Fruit fly (Drosophila melanogaster): ENCODE data around the gene Ccp84Ad.

Gene Ccp84Ad

DNA sequence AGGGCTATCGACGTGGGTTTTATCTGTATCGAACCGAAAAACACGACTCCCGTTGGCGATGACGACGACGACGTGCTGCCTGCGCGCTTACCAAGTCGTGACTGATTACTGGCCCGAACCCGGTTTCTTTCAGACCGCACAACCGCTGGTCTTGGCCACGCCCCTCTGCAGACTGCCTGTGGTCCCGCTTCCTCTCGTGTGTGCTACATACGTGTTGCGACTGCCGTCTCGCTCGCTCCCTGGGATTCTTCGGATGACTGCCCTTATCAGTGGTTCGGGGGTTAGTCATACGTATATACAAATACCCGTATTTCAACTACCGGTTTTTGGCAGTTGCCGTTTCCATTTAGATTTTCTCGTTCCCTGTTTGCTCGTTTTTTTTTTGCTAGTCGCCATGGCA, 14.1 kb upstream of the Ccp84Ad start, which contains the start of gene lab:
Gene lab (minus strand): TSS at position 111 of the 400 bp plus-strand sequence.
- TF ChIP-seq brk (GFP tag; optimal IDR thresholded peaks at IDR 0.05) (no peak), woc (GFP tag; optimal IDR thresholded peaks at IDR 0.05) (no peak), ey (GFP tag; optimal IDR thresholded peaks at IDR 0.05) (no peak), dl (GFP tag; optimal IDR thresholded peaks at IDR 0.05; ENCODE audit: insufficient read depth in 1 of 2, partially characterized antibody in 2 of 2) (peak; percentile 44 to 52), Jra (GFP tag; optimal IDR thresholded peaks at IDR 0.05) (peak; percentile 61), GATAd (GFP tag; optimal IDR thresholded peaks at IDR 0.05) (peak; percentile 73), Dif (GFP tag; optimal IDR thresholded peaks at IDR 0.05; ENCODE audit: partially characterized antibody) (peak; percentile 84), Vsx2 (GFP tag; optimal IDR thresholded peaks at IDR 0.05; ENCODE audit: partially characterized antibody) (peak; percentile 78), Abd-B (GFP tag; optimal IDR thresholded peaks at IDR 0.05) (no peak), Hnf4 (GFP tag; optimal IDR thresholded peaks at IDR 0.05) (no peak), tai (GFP tag; optimal IDR thresholded peaks at IDR 0.05) (no peak)

DNA sequence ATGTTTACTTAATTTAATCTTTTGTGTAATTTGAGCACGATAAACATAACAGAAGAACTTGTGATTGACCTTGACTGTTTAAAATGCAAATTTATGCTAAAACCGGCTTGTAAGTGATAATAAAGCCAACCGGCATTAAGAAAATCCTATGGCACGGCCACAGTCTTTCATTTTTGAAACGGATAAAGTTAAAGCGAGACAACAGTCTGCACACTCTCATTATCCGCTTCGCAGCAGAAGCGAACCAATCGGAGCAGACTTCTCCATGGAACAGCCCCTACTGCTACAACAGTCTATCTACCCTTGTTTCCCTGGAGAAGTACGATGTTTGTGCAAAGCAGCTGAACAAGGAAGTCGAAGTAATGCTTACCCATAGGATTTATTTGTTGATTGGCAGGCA, 9.4 kb upstream of the Ccp84Ad start:
- TF ChIP-seq Jra (GFP tag; optimal IDR thresholded peaks at IDR 0.05) (no peak), GATAd (GFP tag; optimal IDR thresholded peaks at IDR 0.05) (no peak), CrebA (GFP tag; optimal IDR thresholded peaks at IDR 0.05; ENCODE audit: borderline replicate concordance) (no peak), brk (GFP tag; optimal IDR thresholded peaks at IDR 0.05) (no peak), foxo (GFP tag; optimal IDR thresholded peaks at IDR 0.05) (no peak), rgr (GFP tag; optimal IDR thresholded peaks at IDR 0.05) (no peak), OdsH (GFP tag; optimal IDR thresholded peaks at IDR 0.05) (no peak), Rel (GFP tag; optimal IDR thresholded peaks at IDR 0.05) (no peak), Rel (tag; optimal IDR thresholded peaks at IDR 0.05) (no peak), Hnf4 (GFP tag; optimal IDR thresholded peaks at IDR 0.05) (no peak)

DNA sequence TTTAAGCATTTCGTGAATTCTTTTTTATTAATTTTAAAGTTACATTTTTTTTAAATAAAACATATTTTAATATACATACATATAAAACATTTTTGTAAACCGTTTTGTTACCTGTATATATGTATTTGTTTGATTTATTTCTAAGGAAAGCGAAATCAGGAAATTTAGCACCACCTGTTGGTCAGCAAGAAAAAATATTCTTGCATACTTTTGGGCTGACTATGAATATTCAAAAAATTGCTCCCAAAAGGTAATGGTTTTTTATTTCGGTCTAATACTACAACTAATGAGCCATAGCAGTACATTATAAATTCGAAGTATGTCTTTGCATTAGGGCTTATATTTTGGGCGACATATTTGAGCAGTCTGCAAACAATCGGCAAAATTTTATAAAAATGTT, 8.9 kb upstream of the Ccp84Ad start:
- TF ChIP-seq lola (GFP tag; optimal IDR thresholded peaks at IDR 0.05) (no peak), Myc (optimal IDR thresholded peaks at IDR 0.05) (peak; percentile 15)

DNA sequence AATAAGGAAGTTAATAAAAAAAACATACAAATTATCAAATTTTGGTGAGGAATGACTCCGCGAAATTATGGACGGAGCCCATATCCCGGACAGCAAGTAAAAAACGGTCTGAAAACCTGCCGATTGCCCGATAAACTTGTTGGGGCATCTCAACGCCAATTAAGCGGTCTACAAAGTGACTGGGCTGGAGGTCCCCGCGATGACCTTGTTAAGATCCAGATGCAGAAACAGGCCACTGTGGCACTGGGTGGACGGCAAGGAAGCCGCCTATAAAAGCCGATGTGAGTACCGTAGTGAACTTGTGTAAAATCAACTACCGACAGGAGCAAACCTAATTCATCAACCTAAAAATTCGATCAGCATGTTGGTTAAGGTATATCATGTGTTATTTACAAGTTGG, 8.4 kb upstream of the Ccp84Ad start, which contains the start of gene Edg84A:
Gene Edg84A (plus strand): TSS at position 301 of the 400 bp plus-strand sequence.
- no peak for TF ChIP-seq N (GFP tag; optimal IDR thresholded peaks at IDR 0.05)
- TF ChIP-seq Mio (GFP tag; optimal IDR thresholded peaks at IDR 0.05) = no peak
- no peak for TF ChIP-seq OdsH (GFP tag; optimal IDR thresholded peaks at IDR 0.05)
- TF ChIP-seq dl (GFP tag; optimal IDR thresholded peaks at IDR 0.05; ENCODE audit: insufficient read depth in 1 of 2, partially characterized antibody in 2 of 2) = no peak
- no peak for TF ChIP-seq CG32264 (GFP tag; optimal IDR thresholded peaks at IDR 0.05)
- no peak for TF ChIP-seq tai (GFP tag; optimal IDR thresholded peaks at IDR 0.05)
- no peak for TF ChIP-seq Myc (optimal IDR thresholded peaks at IDR 0.05)
- TF ChIP-seq brk (GFP tag; optimal IDR thresholded peaks at IDR 0.05) = no peak

DNA sequence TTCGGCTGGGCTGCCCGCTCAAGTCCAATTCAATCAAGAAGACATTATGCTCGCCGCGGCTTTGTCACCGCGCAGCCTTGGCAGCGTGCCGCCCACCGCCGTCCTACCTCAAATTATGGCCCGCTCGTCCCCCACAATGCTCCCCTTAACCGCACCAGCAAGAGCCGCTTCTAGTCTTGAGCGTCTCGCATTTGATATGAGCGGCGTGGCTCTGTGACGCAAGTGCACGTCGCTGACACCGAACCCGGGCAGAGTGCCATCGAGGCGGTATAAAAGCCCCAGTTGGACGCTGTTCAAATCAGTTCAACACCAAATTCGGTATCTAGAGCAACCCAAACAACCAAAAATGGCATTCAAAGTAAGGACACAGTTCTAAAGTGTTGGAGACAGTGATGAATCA, 6.1 kb upstream of the Ccp84Ad start, which contains the start of gene Ccp84Ag:
Gene Ccp84Ag (plus strand): TSS at position 301 of the 400 bp plus-strand sequence.
- TF ChIP-seq dl (GFP tag; optimal IDR thresholded peaks at IDR 0.05; ENCODE audit: insufficient read depth in 1 of 2, partially characterized antibody in 2 of 2) = no peak
- no peak for TF ChIP-seq Jra (GFP tag; optimal IDR thresholded peaks at IDR 0.05)

DNA sequence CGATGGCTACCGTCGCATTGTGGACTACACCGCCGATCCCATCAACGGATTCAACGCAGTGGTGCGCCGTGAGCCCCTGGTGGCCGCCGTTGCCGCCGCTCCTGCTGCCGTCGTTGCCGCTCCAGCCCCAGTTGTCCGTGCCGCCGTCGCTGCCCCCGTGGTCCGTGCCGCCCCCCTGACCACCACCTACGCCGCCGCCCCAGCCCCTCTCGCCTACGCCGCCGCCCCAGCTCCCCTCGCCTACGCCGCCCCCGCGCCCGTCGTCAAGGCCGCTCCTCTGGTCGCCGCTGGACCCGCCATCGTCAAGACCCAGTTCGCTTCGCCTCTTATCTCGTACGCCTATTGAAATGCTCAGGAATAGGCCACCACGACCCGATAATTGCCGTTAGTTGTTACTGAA, 5.3 kb upstream of the Ccp84Ad start:
- no peak for TF ChIP-seq foxo (GFP tag; optimal IDR thresholded peaks at IDR 0.05)
- TF ChIP-seq dmrt93B (GFP tag; optimal IDR thresholded peaks at IDR 0.05) = no peak
- no peak for TF ChIP-seq fru (GFP tag; optimal IDR thresholded peaks at IDR 0.05)
- TF ChIP-seq Dfd (GFP tag; optimal IDR thresholded peaks at IDR 0.05) = peak; percentile 85
- TF ChIP-seq dl (GFP tag; optimal IDR thresholded peaks at IDR 0.05; ENCODE audit: insufficient read depth in 1 of 2, partially characterized antibody in 2 of 2) = no peak
- TF ChIP-seq rgr (GFP tag; optimal IDR thresholded peaks at IDR 0.05) = no peak
- no peak for TF ChIP-seq OdsH (GFP tag; optimal IDR thresholded peaks at IDR 0.05)
- no peak for TF ChIP-seq pan (optimal IDR thresholded peaks at IDR 0.05)
- TF ChIP-seq Mio (GFP tag; optimal IDR thresholded peaks at IDR 0.05) = no peak

DNA sequence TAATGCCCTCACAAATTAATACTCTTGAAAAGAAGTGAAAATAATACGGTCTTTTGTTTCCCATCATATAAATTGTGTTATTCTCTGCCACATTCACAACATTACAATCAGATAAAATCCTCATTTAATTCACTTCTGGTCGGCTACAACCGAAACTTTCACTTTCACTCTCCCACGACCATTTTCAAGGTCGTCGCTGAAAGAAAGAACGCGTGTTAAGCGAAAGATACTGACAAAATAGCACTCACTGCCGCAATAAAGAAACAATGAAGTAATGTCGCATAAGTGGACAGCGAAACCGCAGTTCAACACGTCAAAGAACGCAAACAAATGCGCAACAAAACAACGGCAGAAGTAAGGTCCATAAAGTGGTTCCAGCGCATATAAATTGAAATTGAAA, 4.4 kb upstream of the Ccp84Ad start:
- TF ChIP-seq CG32264 (GFP tag; optimal IDR thresholded peaks at IDR 0.05) (no peak), Hr78 (GFP tag; optimal IDR thresholded peaks at IDR 0.05) (no peak), Abd-B (GFP tag; optimal IDR thresholded peaks at IDR 0.05) (no peak), usp (GFP tag; optimal IDR thresholded peaks at IDR 0.05) (no peak), Dif (GFP tag; optimal IDR thresholded peaks at IDR 0.05; ENCODE audit: partially characterized antibody) (no peak), Rel (GFP tag; optimal IDR thresholded peaks at IDR 0.05) (no peak), Rel (tag; optimal IDR thresholded peaks at IDR 0.05) (no peak), GATAd (GFP tag; optimal IDR thresholded peaks at IDR 0.05) (no peak), Jra (GFP tag; optimal IDR thresholded peaks at IDR 0.05) (no peak), Dfd (GFP tag; optimal IDR thresholded peaks at IDR 0.05) (no peak), rgr (GFP tag; optimal IDR thresholded peaks at IDR 0.05) (no peak), dl (GFP tag; optimal IDR thresholded peaks at IDR 0.05; ENCODE audit: insufficient read depth in 1 of 2, partially characterized antibody in 2 of 2) (no peak), OdsH (GFP tag; optimal IDR thresholded peaks at IDR 0.05) (no peak), woc (GFP tag; optimal IDR thresholded peaks at IDR 0.05) (no peak), Hnf4 (GFP tag; optimal IDR thresholded peaks at IDR 0.05) (no peak), tai (GFP tag; optimal IDR thresholded peaks at IDR 0.05) (no peak), sage (GFP tag; optimal IDR thresholded peaks at IDR 0.05) (no peak), Myc (optimal IDR thresholded peaks at IDR 0.05) (no peak), h (GFP tag; optimal IDR thresholded peaks at IDR 0.05) (no peak), fru (GFP tag; optimal IDR thresholded peaks at IDR 0.05) (no peak)
